Worm (Caenorhabditis elegans) whole organism, L3 larva: ENCODE measurements around the gene col-142.

Experiments
- ZK546.5 ChIP-seq: sonication (generic microtip); optimal IDR thresholded peaks from 2 replicates; lab custom pipeline; 2017; ENCODE audit warnings: missing biosample characterization, missing genetic modification characterization
- ama-1 ChIP-seq: fragments of 150-350 bp; optimal IDR thresholded peaks from 2 replicates; lab custom pipeline; 2018
- ceh-16 ChIP-seq: sonication (generic microtip); optimal IDR thresholded peaks from 2 replicates; lab custom pipeline; 2017; ENCODE audit warnings: missing biosample characterization, missing genetic modification characterization
- ceh-28 ChIP-seq: fragments of 150-350 bp; optimal IDR thresholded peaks from 2 replicates; lab custom pipeline; 2014; ENCODE audit warnings: missing biosample characterization, missing genetic modification reagents, missing genetic modification characterization
- ceh-9 ChIP-seq: sonication (generic microtip); optimal IDR thresholded peaks from 2 replicates; lab custom pipeline; 2018; ENCODE audit warnings: missing biosample characterization, missing genetic modification characterization
- daf-12 ChIP-seq: fragments of 150-350 bp; optimal IDR thresholded peaks from 2 replicates; lab custom pipeline; 2014; ENCODE audit warnings: missing biosample characterization, missing genetic modification reagents, missing genetic modification characterization
- egl-27 ChIP-seq: sonication (generic microtip); optimal IDR thresholded peaks from 4 replicates; lab custom pipeline; 2017; ENCODE audit warnings: missing biosample characterization, missing genetic modification reagents, missing genetic modification characterization
- elt-1 ChIP-seq: fragments of 150-350 bp; optimal IDR thresholded peaks from 2 replicates; lab custom pipeline; 2014; ENCODE audit warnings: missing biosample characterization, missing genetic modification characterization
- elt-2 ChIP-seq: sonication (generic microtip); optimal IDR thresholded peaks from 2 replicates; lab custom pipeline; 2016; ENCODE audit warnings: missing genetic modification reagents, mild to moderate bottlenecking, missing genetic modification characterization, missing compliant biosample characterization
- elt-3 ChIP-seq, 3 experiments: fragments of 150-350 bp in 1 of 3; sonication (generic microtip) in 2 of 3; optimal IDR thresholded peaks; 2 replicates in 2 of 3; 4 replicates in 1 of 3; lab custom pipeline; 2014 to 2017; ENCODE audit warnings: missing biosample characterization in 3 of 3, missing genetic modification characterization in 3 of 3
- fkh-10 ChIP-seq: sonication (generic microtip); optimal IDR thresholded peaks from 2 replicates; lab custom pipeline; 2017; ENCODE audit warnings: missing biosample characterization, missing genetic modification reagents, missing genetic modification characterization
- fkh-2 ChIP-seq: fragments of 150-350 bp; optimal IDR thresholded peaks from 2 replicates; lab custom pipeline; 2014; ENCODE audit warnings: missing biosample characterization, missing genetic modification reagents, missing genetic modification characterization
- fos-1 ChIP-seq: fragments of 150-350 bp; optimal IDR thresholded peaks from 2 replicates; lab custom pipeline; 2014; ENCODE audit warnings: missing biosample characterization, missing genetic modification characterization
- hmg-11 ChIP-seq: sonication (generic microtip); optimal IDR thresholded peaks from 2 replicates; lab custom pipeline; 2016; ENCODE audit warnings: missing genetic modification characterization, missing compliant biosample characterization
- jun-1 ChIP-seq: fragments of 150-350 bp; optimal IDR thresholded peaks from 2 replicates; lab custom pipeline; 2014; ENCODE audit warnings: missing biosample characterization, missing genetic modification reagents, missing genetic modification characterization
- lin-15B ChIP-seq: fragments of 150-350 bp; optimal IDR thresholded peaks from 2 replicates; lab custom pipeline; 2014; ENCODE audit warnings: missing biosample characterization, missing genetic modification characterization
- lin-39 ChIP-seq: fragments of 150-350 bp; optimal IDR thresholded peaks from 2 replicates; lab custom pipeline; 2018; ENCODE audit warnings: missing biosample characterization, missing genetic modification reagents, missing genetic modification characterization
- lsy-12 ChIP-seq: sonication (generic microtip); optimal IDR thresholded peaks from 2 replicates; lab custom pipeline; 2016; ENCODE audit warnings: mild to moderate bottlenecking, missing genetic modification characterization, missing compliant biosample characterization
- mml-1 ChIP-seq: fragments of 150-350 bp; sonication (generic microtip); optimal IDR thresholded peaks from 3 replicates; lab custom pipeline; 2014; ENCODE audit warnings: missing biosample characterization, missing genetic modification characterization
- nfya-1 ChIP-seq: sonication (generic microtip); optimal IDR thresholded peaks from 2 replicates; lab custom pipeline; 2017; ENCODE audit warnings: missing genetic modification characterization, mild to moderate bottlenecking, missing compliant biosample characterization, antibody characterized with exemption, moderate library complexity; ENCODE audit not compliant: insufficient read depth
- nhr-11 ChIP-seq: fragments of 150-350 bp; optimal IDR thresholded peaks from 2 replicates; lab custom pipeline; 2014; ENCODE audit warnings: missing biosample characterization, missing genetic modification characterization
- nhr-12 ChIP-seq: fragments of 150-350 bp; optimal IDR thresholded peaks from 2 replicates; lab custom pipeline; 2014; ENCODE audit warnings: missing biosample characterization, missing genetic modification characterization
- nhr-23 ChIP-seq: fragments of 150-350 bp; optimal IDR thresholded peaks from 2 replicates; lab custom pipeline; 2014; ENCODE audit warnings: missing biosample characterization, missing genetic modification reagents, missing genetic modification characterization
- nhr-25 ChIP-seq: sonication (generic microtip); optimal IDR thresholded peaks from 2 replicates; lab custom pipeline; 2017; ENCODE audit warnings: missing biosample characterization, missing genetic modification characterization
- nhr-28 ChIP-seq: fragments of 150-350 bp; optimal IDR thresholded peaks from 2 replicates; lab custom pipeline; 2014; ENCODE audit warnings: missing biosample characterization, missing genetic modification characterization
- nhr-43 ChIP-seq: sonication (generic microtip); optimal IDR thresholded peaks from 2 replicates; lab custom pipeline; 2016; ENCODE audit warnings: mild to moderate bottlenecking, missing genetic modification characterization, missing compliant biosample characterization; ENCODE audit not compliant: poor library complexity, severe bottlenecking
- nhr-76 ChIP-seq: fragments of 150-350 bp; sonication (generic microtip); optimal IDR thresholded peaks from 5 replicates; lab custom pipeline; 2014; ENCODE audit warnings: missing biosample characterization, missing genetic modification characterization
- nhr-77 ChIP-seq: fragments of 150-350 bp; optimal IDR thresholded peaks from 2 replicates; lab custom pipeline; 2014; ENCODE audit warnings: missing biosample characterization, missing genetic modification characterization
- pha-4 ChIP-seq: fragments of 150-350 bp; optimal IDR thresholded peaks from 2 replicates; lab custom pipeline; 2014; ENCODE audit warnings: missing biosample characterization, missing genetic modification reagents, missing genetic modification characterization
- pqm-1 ChIP-seq: fragments of 150-350 bp; optimal IDR thresholded peaks from 2 replicates; lab custom pipeline; 2017; ENCODE audit warnings: missing biosample characterization, missing genetic modification characterization, inconsistent platforms
- sea-2 ChIP-seq: fragments of 150-350 bp; sonication (generic microtip); optimal IDR thresholded peaks from 4 replicates; lab custom pipeline; 2014; ENCODE audit warnings: missing biosample characterization, missing genetic modification reagents, missing genetic modification characterization
- tbx-2 ChIP-seq: sonication (generic microtip); optimal IDR thresholded peaks from 2 replicates; lab custom pipeline; 2016; ENCODE audit warnings: mild to moderate bottlenecking, missing genetic modification characterization, missing compliant biosample characterization
- unc-39 ChIP-seq: sonication (generic microtip); optimal IDR thresholded peaks from 4 replicates; lab custom pipeline; 2017; ENCODE audit warnings: missing biosample characterization, missing genetic modification characterization
- unc-62 ChIP-seq: fragments of 150-350 bp; sonication (generic microtip); optimal IDR thresholded peaks from 4 replicates; lab custom pipeline; 2014; ENCODE audit warnings: missing biosample characterization, missing genetic modification reagents, missing genetic modification characterization
- zag-1 ChIP-seq: fragments of 150-350 bp; optimal IDR thresholded peaks from 2 replicates; lab custom pipeline; 2014; ENCODE audit warnings: missing biosample characterization, missing genetic modification characterization

Gene col-142

DNA sequence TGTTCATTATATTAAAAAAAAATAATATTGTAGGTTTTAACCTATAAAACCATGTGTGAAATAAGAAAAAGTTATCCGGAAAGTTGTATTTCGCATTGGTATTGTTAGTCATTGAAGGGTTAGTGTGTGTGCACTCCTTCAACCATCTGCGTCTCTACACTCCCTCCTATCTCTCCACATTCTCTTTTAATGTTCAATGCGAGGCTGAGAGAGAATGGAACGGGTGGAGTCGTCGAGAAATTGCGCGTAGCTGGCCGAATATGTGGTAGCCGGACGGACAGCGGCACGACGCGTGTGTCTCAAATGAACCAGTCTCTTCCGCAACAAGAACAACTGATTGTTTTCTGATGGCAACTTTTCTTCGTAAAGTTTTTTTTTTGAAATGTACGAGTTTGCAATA, 34.1 kb upstream of the col-142 start (continued):
- TF ChIP-seq nfya-1 (tag; lab: Kevin White, UChicago): peak; percentile 63
- TF ChIP-seq ama-1 (lab: Kevin White, UChicago): no peak
- TF ChIP-seq elt-3 (tag; optimal IDR thresholded peaks at IDR 0.05; lab: Kevin White, UChicago): no peak
- TF ChIP-seq pha-4 (tag; lab: Kevin White, UChicago): peak; percentile 58
- TF ChIP-seq sea-2 (GFP tag; lab: Kevin White, UChicago): no peak
- TF ChIP-seq nhr-77: no peak
- TF ChIP-seq zag-1 (tag; lab: Kevin White, UChicago): no peak
- no peak for TF ChIP-seq daf-12 (tag; lab: Kevin White, UChicago)
- TF ChIP-seq lin-39 (tag; lab: Kevin White, UChicago): peak; percentile 83
- no peak for TF ChIP-seq ceh-28 (tag; lab: Kevin White, UChicago)
- TF ChIP-seq ZK546.5 (tag; lab: Kevin White, UChicago): no peak
- no peak for TF ChIP-seq lin-15B
- no peak for TF ChIP-seq jun-1 (tag; lab: Kevin White, UChicago)
- TF ChIP-seq nhr-12: no peak
- TF ChIP-seq tbx-2: no peak
- TF ChIP-seq egl-27 (tag; lab: Kevin White, UChicago): no peak
- TF ChIP-seq fkh-10 (GFP tag; lab: Kevin White, UChicago): no peak
- TF ChIP-seq nhr-11 (tag; lab: Kevin White, UChicago): no peak
- TF ChIP-seq mml-1 (tag; lab: Kevin White, UChicago): no peak
- peak; percentile 65 for TF ChIP-seq nhr-23
- TF ChIP-seq elt-2 (tag; lab: Kevin White, UChicago): peak; percentile 16
- TF ChIP-seq hmg-11: peak; percentile 88
- no peak for TF ChIP-seq ceh-16 (tag; lab: Kevin White, UChicago)
- no peak for TF ChIP-seq nhr-76 (tag; lab: Kevin White, UChicago)

DNA sequence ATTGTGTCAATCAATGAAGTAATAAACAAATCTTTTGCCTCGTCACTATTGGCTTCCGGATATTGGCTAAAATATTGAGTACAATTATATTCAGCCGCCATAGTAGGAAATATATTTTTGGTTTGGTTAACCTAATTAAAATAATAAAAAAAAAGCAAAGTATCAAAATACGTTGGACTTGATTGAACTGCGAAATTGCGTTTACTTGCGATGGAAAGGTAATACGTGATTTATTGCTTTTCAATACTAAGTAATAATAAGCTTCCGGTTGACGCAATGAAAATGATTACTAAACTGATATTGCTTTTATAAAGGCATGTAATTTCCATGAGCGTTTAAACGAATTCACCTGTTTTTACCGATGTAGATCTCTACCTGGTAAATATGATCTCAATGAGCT, 31.4 kb upstream of the col-142 start, which contains the start of gene dmsr-9:
Gene dmsr-9, minus strand, starts transcription at position 101 of the 400 bp plus-strand sequence.
- no peak for TF ChIP-seq egl-27 (tag; lab: Kevin White, UChicago)
- TF ChIP-seq zag-1 (tag; lab: Kevin White, UChicago): no peak
- TF ChIP-seq unc-39: no peak
- no peak for TF ChIP-seq ceh-16 (tag; lab: Kevin White, UChicago)
- no peak for TF ChIP-seq nhr-25
- no peak for TF ChIP-seq lin-15B
- TF ChIP-seq elt-1 (tag; lab: Kevin White, UChicago): no peak
- TF ChIP-seq pha-4 (tag; lab: Kevin White, UChicago): no peak
- no peak for TF ChIP-seq pqm-1 (tag; lab: Kevin White, UChicago)
- no peak for TF ChIP-seq ceh-28 (tag; lab: Kevin White, UChicago)
- no peak for TF ChIP-seq nhr-76 (tag; lab: Kevin White, UChicago)
- TF ChIP-seq nhr-43 (tag; lab: Kevin White, UChicago): no peak
- TF ChIP-seq sea-2 (GFP tag; lab: Kevin White, UChicago): no peak
- TF ChIP-seq fkh-10 (GFP tag; lab: Kevin White, UChicago): no peak

DNA sequence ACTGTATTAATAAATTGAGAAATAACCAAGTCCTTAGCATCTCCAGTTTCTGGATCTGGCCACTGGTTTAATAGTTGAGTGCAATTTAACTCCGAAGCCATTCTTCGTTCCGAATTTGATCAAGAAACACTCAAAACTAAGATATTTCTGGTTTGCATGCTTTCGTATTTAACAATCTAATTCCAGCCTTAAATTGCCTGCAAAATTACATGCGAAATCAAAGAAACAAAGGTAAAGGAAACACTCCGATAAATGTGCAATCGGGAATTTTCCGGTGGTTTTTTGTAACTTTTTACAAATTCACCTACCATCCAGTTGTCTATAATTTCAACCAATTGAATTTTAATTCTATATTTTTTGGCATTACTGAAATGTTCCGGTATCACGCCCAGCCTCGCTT, 29.1 kb upstream of the col-142 start, which contains the start of gene dmsr-10:
Gene dmsr-10, minus strand, starts transcription at position 101 of the 400 bp plus-strand sequence.
- TF ChIP-seq daf-12 (tag; lab: Kevin White, UChicago): no peak
- TF ChIP-seq elt-1 (tag; lab: Kevin White, UChicago): no peak
- TF ChIP-seq ceh-9 (tag; lab: Kevin White, UChicago): no peak
- no peak for TF ChIP-seq pqm-1 (tag; lab: Kevin White, UChicago)
- no peak for TF ChIP-seq lin-39 (tag; lab: Kevin White, UChicago)
- TF ChIP-seq fos-1 (tag; lab: Kevin White, UChicago): no peak
- TF ChIP-seq nhr-11 (tag; lab: Kevin White, UChicago): no peak
- no peak for TF ChIP-seq ceh-16 (tag; lab: Kevin White, UChicago)
- TF ChIP-seq ama-1 (lab: Kevin White, UChicago): no peak
- no peak for TF ChIP-seq hmg-11
- TF ChIP-seq nhr-12: no peak
- TF ChIP-seq fkh-10 (GFP tag; lab: Kevin White, UChicago): no peak
- no peak for TF ChIP-seq ceh-28 (tag; lab: Kevin White, UChicago)
- no peak for TF ChIP-seq sea-2 (GFP tag; lab: Kevin White, UChicago)
- no peak for TF ChIP-seq fkh-2 (tag; lab: Kevin White, UChicago)
- TF ChIP-seq unc-62 (GFP tag; lab: Kevin White, UChicago): no peak
- no peak for TF ChIP-seq mml-1 (tag; lab: Kevin White, UChicago)
- TF ChIP-seq nhr-77: no peak
- TF ChIP-seq nhr-28: no peak

DNA sequence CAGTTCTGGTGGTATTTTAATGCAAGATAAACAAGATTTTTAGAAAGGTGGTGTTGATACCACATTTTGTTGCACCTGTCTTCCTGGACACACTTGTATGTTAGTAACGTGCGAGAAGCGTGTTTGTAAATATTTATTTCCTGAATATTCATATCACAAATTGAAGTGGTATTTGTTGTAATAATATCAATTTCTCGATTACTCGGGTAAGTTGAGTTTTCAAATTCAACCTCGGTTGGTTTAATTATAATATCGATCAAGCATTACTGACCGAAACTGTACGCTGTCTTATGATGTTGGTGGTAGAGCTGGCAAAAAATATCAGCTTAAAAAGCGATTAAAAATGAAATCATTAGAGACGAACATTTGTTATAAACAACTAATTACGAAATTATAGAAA, 27.0 kb upstream of the col-142 start, which contains the start of gene dmsr-11:
Gene dmsr-11, minus strand, starts transcription at position 101 of the 400 bp plus-strand sequence.
- TF ChIP-seq elt-1 (tag; lab: Kevin White, UChicago): no peak
- TF ChIP-seq unc-39: no peak
- TF ChIP-seq daf-12 (tag; lab: Kevin White, UChicago): no peak
- TF ChIP-seq nhr-76 (tag; lab: Kevin White, UChicago): no peak
- no peak for TF ChIP-seq lsy-12
- no peak for TF ChIP-seq egl-27 (tag; lab: Kevin White, UChicago)
- no peak for TF ChIP-seq nhr-43 (tag; lab: Kevin White, UChicago)
- no peak for TF ChIP-seq tbx-2
- no peak for TF ChIP-seq hmg-11
- TF ChIP-seq nhr-23: no peak
